Comparison of ENCODE assay signal across 3 worm cellular contexts in genomic region chrX:13046324-13046723, ce11.
TF ChIP-seq lines count a peak whose summit lies in the region.
"Not testable (repeated sequence)": the region's sequence is repeated elsewhere in the genome, so short reads cannot be mapped to it uniquely, and the experiment has no call there.

No protein-coding gene starts in this region.

TF ChIP-seq in whole organism, L2 larva, 48 proteins besides CTCF, POLR2A, EP300 and RAD21 (continued from another document):
- TF ChIP-seq nhr-77 (tag; optimal IDR thresholded peaks at IDR 0.05; lab: Kevin White, UChicago) (peak; percentile 37), ceh-16 (tag; optimal IDR thresholded peaks at IDR 0.05; lab: Kevin White, UChicago) (peak; percentile 39), egl-27 (tag; optimal IDR thresholded peaks at IDR 0.05; lab: Kevin White, UChicago) (peak; percentile 81), nhr-129 (tag; optimal IDR thresholded peaks at IDR 0.05; lab: Kevin White, UChicago) (peak; percentile 92), nhr-11 (tag; optimal IDR thresholded peaks at IDR 0.05; lab: Kevin White, UChicago) (peak; percentile 67), mdl-1 (tag; optimal IDR thresholded peaks at IDR 0.05; lab: Kevin White, UChicago) (peak in 1 of 2 experiments; percentile 26), Y55F3AM.14 (GFP tag; optimal IDR thresholded peaks at IDR 0.05; lab: Kevin White, UChicago) (peak; percentile 66), unc-55 (GFP tag; optimal IDR thresholded peaks at IDR 0.05; lab: Kevin White, UChicago) (peak; percentile 93)

TF ChIP-seq in whole organism, L4 larva, 104 proteins besides CTCF, POLR2A, EP300 and RAD21 (continued from another document and continues in another):
- TF ChIP-seq unc-130 (GFP tag; optimal IDR thresholded peaks at IDR 0.05; lab: Kevin White, UChicago) (peak; percentile 52), vab-7 (GFP tag; IDR thresholded peaks at IDR 0.05; lab: Robert Waterston, UW) (peak; percentile 96), gei-8 (GFP tag; optimal IDR thresholded peaks at IDR 0.05; lab: Kevin White, UChicago) (peak; percentile 95), fkh-10 (GFP tag; optimal IDR thresholded peaks at IDR 0.05; lab: Kevin White, UChicago) (peak; percentile 81), pha-4 (GFP tag; IDR thresholded peaks at IDR 0.05; lab: Robert Waterston, UW) (peak; percentile 96; the same call in 1 of the 2 replicates), pha-4 (tag; optimal IDR thresholded peaks at IDR 0.05; lab: Kevin White, UChicago) (peak; percentile 11), F26F4.8 (GFP tag; conservative IDR thresholded peaks at IDR 0.05; lab: Robert Waterston, UW) (peak; percentile 66; the same call in 1 of the 2 replicates), dpl-1 (GFP tag; optimal IDR thresholded peaks at IDR 0.05; lab: Kevin White, UChicago) (peak; percentile 32), jun-1 (tag; optimal IDR thresholded peaks at IDR 0.05; lab: Kevin White, UChicago) (peak; percentile 85), lir-3 (tag; optimal IDR thresholded peaks at IDR 0.05; lab: Kevin White, UChicago) (peak; percentile 73), hlh-30 (tag; optimal IDR thresholded peaks at IDR 0.05; lab: Kevin White, UChicago; ENCODE audit: insufficient read depth) (peak; percentile 79), rbr-2 (tag; optimal IDR thresholded peaks at IDR 0.05; lab: Kevin White, UChicago) (peak; percentile 89), spr-3 (GFP tag; optimal IDR thresholded peaks at IDR 0.05; lab: Kevin White, UChicago) (peak; percentile 70), set-16 (GFP tag; IDR thresholded peaks at IDR 0.05; lab: Robert Waterston, UW) (peak; percentile 63; the same call in 1 of the 2 replicates), daf-8 (GFP tag; IDR thresholded peaks at IDR 0.05; lab: Robert Waterston, UW) (0 out of 2 replicates have a peak, but pooled peaks have one; percentile 35), tra-1 (GFP tag; IDR thresholded peaks at IDR 0.05; lab: Robert Waterston, UW) (peak; percentile 88), hif-1 (tag; optimal IDR thresholded peaks at IDR 0.05; lab: Kevin White, UChicago) (peak; percentile 55 to 63), madf-5 (GFP tag; IDR thresholded peaks at IDR 0.05; lab: Robert Waterston, UW) (peak; percentile 74 to 92; a peak in 3 of 4 replicates), spr-1 (tag; optimal IDR thresholded peaks at IDR 0.05; lab: Kevin White, UChicago) (peak; percentile 75), lin-13 (GFP tag; optimal IDR thresholded peaks at IDR 0.05; lab: Kevin White, UChicago) (peak; percentile 75), Y105C5A.15 (GFP tag; IDR thresholded peaks at IDR 0.05; lab: Robert Waterston, UW) (peak; percentile 93), zfp-3 (GFP tag; conservative IDR thresholded peaks at IDR 0.05; lab: Robert Waterston, UW) (peak; percentile 64; the same call in 1 of the 2 replicates), daf-16 (GFP tag; optimal IDR thresholded peaks at IDR 0.05; lab: Kevin White, UChicago) (peak; percentile 57 to 94), daf-16 (tag; optimal IDR thresholded peaks at IDR 0.05; lab: Kevin White, UChicago) (peak; percentile 85), php-3 (GFP tag; IDR thresholded peaks at IDR 0.05; lab: Robert Waterston, UW) (peak; percentile 86), T26A8.4 (GFP tag; IDR thresholded peaks at IDR 0.05; lab: Robert Waterston, UW) (peak; percentile 96), lim-7 (GFP tag; IDR thresholded peaks at IDR 0.05; lab: Robert Waterston, UW) (peak; percentile 95), dmd-6 (GFP tag; IDR thresholded peaks at IDR 0.05; lab: Robert Waterston, UW) (peak; percentile 87), zip-11 (GFP tag; IDR thresholded peaks at IDR 0.05; lab: Robert Waterston, UW) (peak; percentile 90), mes-2 (tag; optimal IDR thresholded peaks at IDR 0.05; lab: Kevin White, UChicago; ENCODE audit: poor library complexity, severe bottlenecking) (peak; percentile 82), Y5F2A.4 (GFP tag; optimal IDR thresholded peaks at IDR 0.05; lab: Kevin White, UChicago) (peak; percentile 81), F10B5.3 (tag; optimal IDR thresholded peaks at IDR 0.05; lab: Kevin White, UChicago) (peak; percentile 57), ces-1 (GFP tag; optimal IDR thresholded peaks at IDR 0.05; lab: Kevin White, UChicago) (peak; percentile 35), saeg-2 (GFP tag; IDR thresholded peaks at IDR 0.05; lab: Robert Waterston, UW) (peak; percentile 87), nhr-77 (tag; optimal IDR thresholded peaks at IDR 0.05; lab: Kevin White, UChicago) (peak; percentile 66), nhr-48 (tag; optimal IDR thresholded peaks at IDR 0.05; lab: Kevin White, UChicago) (peak; percentile 80), unc-62 (GFP tag; optimal IDR thresholded peaks at IDR 0.05 in 1 of 2; lab: Kevin White, UChicago) (peak in 1 of 2 experiments; percentile 97), sdz-12 (GFP tag; optimal IDR thresholded peaks at IDR 0.05; lab: Kevin White, UChicago) (peak; percentile 95), duxl-1 (tag; optimal IDR thresholded peaks at IDR 0.05; lab: Kevin White, UChicago; ENCODE audit: poor library complexity) (peak; percentile 88), nhr-111 (GFP tag; optimal IDR thresholded peaks at IDR 0.05; lab: Kevin White, UChicago) (peak; percentile 92), ctbp-1 (GFP tag; IDR thresholded peaks at IDR 0.05; lab: Robert Waterston, UW) (peak; percentile 97), nhr-6 (tag; optimal IDR thresholded peaks at IDR 0.05; lab: Kevin White, UChicago) (peak; percentile 70), egl-43 (GFP tag; IDR thresholded peaks at IDR 0.05; lab: Robert Waterston, UW) (peak; percentile 99), nhr-11 (tag; optimal IDR thresholded peaks at IDR 0.05; lab: Kevin White, UChicago) (peak; percentile 79), dmd-9 (GFP tag; IDR thresholded peaks at IDR 0.05; lab: Robert Waterston, UW) (peak; percentile 93), hmg-1.1 (GFP tag; IDR thresholded peaks at IDR 0.05; lab: Robert Waterston, UW) (peak; percentile 99), aha-1 (tag; lab: Kevin White, UChicago) (peak; percentile 100), dmd-8 (GFP tag; IDR thresholded peaks at IDR 0.05; lab: Robert Waterston, UW) (peak; percentile 95), zfp-2 (tag; optimal IDR thresholded peaks at IDR 0.05; lab: Kevin White, UChicago) (peak; percentile 67), snpc-1.2 (GFP tag; IDR thresholded peaks at IDR 0.05; lab: Robert Waterston, UW) (peak; percentile 94), hlh-11 (tag; optimal IDR thresholded peaks at IDR 0.05; lab: Kevin White, UChicago) (peak; percentile 75), ceh-44 (GFP tag; IDR thresholded peaks at IDR 0.05; lab: Robert Waterston, UW) (peak; percentile 96), F44E2.7 (GFP tag; IDR thresholded peaks at IDR 0.05; lab: Robert Waterston, UW) (peak; percentile 86), mep-1 (tag; optimal IDR thresholded peaks at IDR 0.05; lab: Kevin White, UChicago) (peak; percentile 94), nhr-28 (tag; optimal IDR thresholded peaks at IDR 0.05; lab: Kevin White, UChicago) (peak; percentile 85), F37D6.2 (tag; optimal IDR thresholded peaks at IDR 0.05; lab: Kevin White, UChicago) (peak; percentile 85), madf-9 (GFP tag; conservative IDR thresholded peaks at IDR 0.05; lab: Robert Waterston, UW) (peak; percentile 95), T20F7.1 (GFP tag; optimal IDR thresholded peaks at IDR 0.05; lab: Kevin White, UChicago) (peak; percentile 77), tag-97 (GFP tag; IDR thresholded peaks at IDR 0.05; lab: Robert Waterston, UW) (0 out of 2 replicates have a peak, but pooled peaks have one; percentile 50)
- TF ChIP-seq unc-62 (tag; optimal IDR thresholded peaks at IDR 0.05; lab: Kevin White, UChicago), result not testable (repeated sequence)

TF ChIP-seq in whole organism, late embryonic, 69 proteins besides CTCF, POLR2A, EP300 and RAD21 (continued from another document):
- TF ChIP-seq lin-11 (tag; optimal IDR thresholded peaks at IDR 0.05; lab: Kevin White, UChicago) (peak; percentile 82), hlh-30 (tag; optimal IDR thresholded peaks at IDR 0.05; lab: Kevin White, UChicago; ENCODE audit: insufficient read depth) (peak; percentile 36), ceh-31 (tag; optimal IDR thresholded peaks at IDR 0.05; lab: Kevin White, UChicago) (peak; percentile 90), ref-2 (tag; optimal IDR thresholded peaks at IDR 0.05; lab: Kevin White, UChicago) (peak; percentile 92), hlh-13 (GFP tag; optimal IDR thresholded peaks at IDR 0.05; lab: Kevin White, UChicago) (peak; percentile 85), pha-2 (tag; optimal IDR thresholded peaks at IDR 0.05; lab: Kevin White, UChicago) (peak; percentile 87), sox-4 (tag; optimal IDR thresholded peaks at IDR 0.05; lab: Kevin White, UChicago) (peak; percentile 94), ceh-45 (GFP tag; IDR thresholded peaks at IDR 0.05; lab: Robert Waterston, UW) (peak; percentile 97), hlh-6 (tag; optimal IDR thresholded peaks at IDR 0.05; lab: Kevin White, UChicago) (peak; percentile 96), ceh-30 (tag; optimal IDR thresholded peaks at IDR 0.05; lab: Kevin White, UChicago) (peak; percentile 35), C38D4.7 (GFP tag; optimal IDR thresholded peaks at IDR 0.05; lab: Kevin White, UChicago) (peak; percentile 89), sox-2 (GFP tag; IDR thresholded peaks at IDR 0.05; lab: Robert Waterston, UW) (peak; percentile 84), syd-9 (tag; optimal IDR thresholded peaks at IDR 0.05; lab: Kevin White, UChicago) (peak; percentile 93), gmeb-2 (tag; optimal IDR thresholded peaks at IDR 0.05; lab: Kevin White, UChicago) (peak; percentile 94), K02D7.2 (tag; optimal IDR thresholded peaks at IDR 0.05; lab: Kevin White, UChicago) (peak; percentile 60), hlh-8 (tag; optimal IDR thresholded peaks at IDR 0.05; lab: Kevin White, UChicago) (peak; percentile 62), pat-9 (tag; optimal IDR thresholded peaks at IDR 0.05; lab: Kevin White, UChicago) (peak; percentile 84), unc-55 (GFP tag; optimal IDR thresholded peaks at IDR 0.05; lab: Kevin White, UChicago) (peak; percentile 13), dmd-4 (tag; optimal IDR thresholded peaks at IDR 0.05; lab: Kevin White, UChicago; ENCODE audit: borderline replicate concordance) (peak; percentile 93), tbx-7 (tag; optimal IDR thresholded peaks at IDR 0.05; lab: Kevin White, UChicago) (peak; percentile 36), mec-3 (tag; optimal IDR thresholded peaks at IDR 0.05; lab: Kevin White, UChicago; ENCODE audit: borderline replicate concordance) (peak; percentile 30), C08G9.2 (tag; optimal IDR thresholded peaks at IDR 0.05; lab: Kevin White, UChicago) (peak; percentile 72), ets-4 (tag; optimal IDR thresholded peaks at IDR 0.05; lab: Kevin White, UChicago) (peak; percentile 74), fax-1 (tag; optimal IDR thresholded peaks at IDR 0.05; lab: Kevin White, UChicago) (peak; percentile 77), eyg-1 (tag; optimal IDR thresholded peaks at IDR 0.05; lab: Kevin White, UChicago) (peak; percentile 81), fkh-10 (GFP tag; optimal IDR thresholded peaks at IDR 0.05; lab: Kevin White, UChicago) (peak; percentile 28), F13H6.1 (tag; optimal IDR thresholded peaks at IDR 0.05; lab: Kevin White, UChicago) (peak; percentile 88), ceh-18 (tag; optimal IDR thresholded peaks at IDR 0.05; lab: Kevin White, UChicago) (peak; percentile 89), ceh-14 (tag; optimal IDR thresholded peaks at IDR 0.05; lab: Kevin White, UChicago) (peak; percentile 96), ceh-19 (GFP tag; optimal IDR thresholded peaks at IDR 0.05; lab: Kevin White, UChicago) (peak; percentile 94), ttx-3 (tag; optimal IDR thresholded peaks at IDR 0.05; lab: Kevin White, UChicago) (peak; percentile 88), pqm-1 (tag; optimal IDR thresholded peaks at IDR 0.05; lab: Kevin White, UChicago) (peak; percentile 75), T23F11.4 (GFP tag; optimal IDR thresholded peaks at IDR 0.05; lab: Kevin White, UChicago) (peak; percentile 89), ahr-1 (tag; optimal IDR thresholded peaks at IDR 0.05; lab: Kevin White, UChicago) (peak; percentile 75), pros-1 (tag; optimal IDR thresholded peaks at IDR 0.05; lab: Kevin White, UChicago) (peak; percentile 52), ceh-2 (tag; optimal IDR thresholded peaks at IDR 0.05; lab: Kevin White, UChicago) (peak; percentile 91), rnt-1 (tag; optimal IDR thresholded peaks at IDR 0.05; lab: Kevin White, UChicago) (peak; percentile 88), fkh-6 (tag; optimal IDR thresholded peaks at IDR 0.05; lab: Kevin White, UChicago) (peak; percentile 86), nfya-1 (tag; optimal IDR thresholded peaks at IDR 0.05; lab: Kevin White, UChicago) (peak; percentile 77), Y22D7AL.16 (tag; optimal IDR thresholded peaks at IDR 0.05; lab: Kevin White, UChicago) (peak; percentile 88), sdc-2 (tag; optimal IDR thresholded peaks at IDR 0.05; lab: Kevin White, UChicago) (peak; percentile 92)
